Comparison of ENCODE assay signal across 6 worm cellular contexts in genomic region chrIV:5664375-5665004, ce11.
TF ChIP-seq lines count a peak whose summit lies in the region.

TSS of gene bec-1 (minus strand) at chrIV:5664425.

TF ChIP-seq in whole organism, L1 larva, 84 proteins besides CTCF, POLR2A, EP300 and RAD21 (continues in another document):
- TF ChIP-seq nhr-90 (tag; optimal IDR thresholded peaks at IDR 0.05; lab: Kevin White, UChicago; ENCODE audit: poor library complexity) (no peak), mep-1 (tag; optimal IDR thresholded peaks at IDR 0.05; lab: Kevin White, UChicago) (peak; percentile 2), irx-1 (tag; optimal IDR thresholded peaks at IDR 0.05; lab: Kevin White, UChicago) (no peak), zag-1 (tag; optimal IDR thresholded peaks at IDR 0.05; lab: Kevin White, UChicago) (no peak), hlh-17 (GFP tag; optimal IDR thresholded peaks at IDR 0.05; lab: Kevin White, UChicago; ENCODE audit: borderline replicate concordance) (no peak), lin-35 (GFP tag; optimal IDR thresholded peaks at IDR 0.05; lab: Kevin White, UChicago) (no peak), lin-14 (GFP tag; optimal IDR thresholded peaks at IDR 0.05; lab: Kevin White, UChicago) (peak; percentile 1), nhr-77 (tag; optimal IDR thresholded peaks at IDR 0.05; lab: Kevin White, UChicago) (no peak), C04F5.9 (tag; optimal IDR thresholded peaks at IDR 0.05; lab: Kevin White, UChicago) (no peak), hlh-4 (tag; optimal IDR thresholded peaks at IDR 0.05; lab: Kevin White, UChicago) (no peak), Y116A8C.19 (tag; optimal IDR thresholded peaks at IDR 0.05; lab: Kevin White, UChicago; ENCODE audit: borderline replicate concordance) (no peak), fkh-4 (tag; optimal IDR thresholded peaks at IDR 0.05; lab: Kevin White, UChicago; ENCODE audit: borderline replicate concordance) (no peak), blmp-1 (tag; optimal IDR thresholded peaks at IDR 0.05; lab: Kevin White, UChicago) (peak; percentile 19), mdl-1 (tag; optimal IDR thresholded peaks at IDR 0.05; lab: Kevin White, UChicago) (no peak)

TF ChIP-seq in whole organism, L2 larva, 48 proteins besides CTCF, POLR2A, EP300 and RAD21:
- peak; percentile 30 for TF ChIP-seq nhr-25 (tag; optimal IDR thresholded peaks at IDR 0.05; lab: Kevin White, UChicago)
- no peak for TF ChIP-seq peb-1 (tag; optimal IDR thresholded peaks at IDR 0.05; lab: Kevin White, UChicago)
- no peak for TF ChIP-seq unc-55 (GFP tag; optimal IDR thresholded peaks at IDR 0.05; lab: Kevin White, UChicago)
- no peak for TF ChIP-seq nhr-237 (tag; optimal IDR thresholded peaks at IDR 0.05; lab: Kevin White, UChicago)
- TF ChIP-seq crh-2 (tag; optimal IDR thresholded peaks at IDR 0.05; lab: Kevin White, UChicago): no peak
- no peak for TF ChIP-seq Y55F3AM.14 (GFP tag; optimal IDR thresholded peaks at IDR 0.05; lab: Kevin White, UChicago)
- peak; percentile 69 for TF ChIP-seq skn-1 (tag; optimal IDR thresholded peaks at IDR 0.05; lab: Kevin White, UChicago)

TF ChIP-seq in whole organism, L3 larva, 47 proteins besides CTCF, POLR2A, EP300 and RAD21 (continues in another document):
- TF ChIP-seq daf-12 (tag; optimal IDR thresholded peaks at IDR 0.05; lab: Kevin White, UChicago) (no peak), nhr-25 (tag; optimal IDR thresholded peaks at IDR 0.05; lab: Kevin White, UChicago) (peak; percentile 5), snpc-4 (tag; optimal IDR thresholded peaks at IDR 0.05; lab: Kevin White, UChicago) (no peak), ama-1 (optimal IDR thresholded peaks at IDR 0.05; lab: Kevin White, UChicago) (peak; percentile 65), fos-1 (tag; optimal IDR thresholded peaks at IDR 0.05; lab: Kevin White, UChicago) (no peak), ceh-9 (tag; optimal IDR thresholded peaks at IDR 0.05; lab: Kevin White, UChicago) (no peak), pha-4 (tag; optimal IDR thresholded peaks at IDR 0.05; lab: Kevin White, UChicago) (peak; percentile 25), elt-1 (tag; optimal IDR thresholded peaks at IDR 0.05; lab: Kevin White, UChicago) (no peak), zag-1 (tag; optimal IDR thresholded peaks at IDR 0.05; lab: Kevin White, UChicago) (no peak), nhr-77 (tag; optimal IDR thresholded peaks at IDR 0.05; lab: Kevin White, UChicago) (no peak), eor-1 (tag; optimal IDR thresholded peaks at IDR 0.05; lab: Kevin White, UChicago) (no peak), nhr-237 (tag; optimal IDR thresholded peaks at IDR 0.05; lab: Kevin White, UChicago) (no peak), aly-2 (tag; optimal IDR thresholded peaks at IDR 0.05; lab: Kevin White, UChicago) (no peak), mml-1 (tag; optimal IDR thresholded peaks at IDR 0.05; lab: Kevin White, UChicago) (no peak), ZK546.5 (tag; optimal IDR thresholded peaks at IDR 0.05; lab: Kevin White, UChicago) (no peak), nhr-43 (tag; optimal IDR thresholded peaks at IDR 0.05; lab: Kevin White, UChicago; ENCODE audit: poor library complexity, severe bottlenecking) (no peak), lin-39 (tag; optimal IDR thresholded peaks at IDR 0.05; lab: Kevin White, UChicago) (no peak), ztf-11 (tag; optimal IDR thresholded peaks at IDR 0.05; lab: Kevin White, UChicago) (no peak), egl-5 (tag; optimal IDR thresholded peaks at IDR 0.05; lab: Kevin White, UChicago) (no peak)

TF ChIP-seq in whole organism, L4 larva, 104 proteins besides CTCF, POLR2A, EP300 and RAD21:
- TF ChIP-seq egl-43 (GFP tag; IDR thresholded peaks at IDR 0.05; lab: Robert Waterston, UW) (no peak), ZK546.5 (tag; optimal IDR thresholded peaks at IDR 0.05; lab: Kevin White, UChicago) (no peak), hlh-11 (tag; optimal IDR thresholded peaks at IDR 0.05; lab: Kevin White, UChicago) (peak; percentile 31), attf-4 (tag; optimal IDR thresholded peaks at IDR 0.05; lab: Kevin White, UChicago) (no peak), unc-62 (GFP tag; optimal IDR thresholded peaks at IDR 0.05 in 1 of 2; lab: Kevin White, UChicago) (peak in 1 of 2 experiments; percentile 28), unc-62 (tag; optimal IDR thresholded peaks at IDR 0.05; lab: Kevin White, UChicago) (no peak), dmd-6 (GFP tag; IDR thresholded peaks at IDR 0.05; lab: Robert Waterston, UW) (0 out of 2 replicates have a peak, but pooled peaks have one; percentile 21), ctbp-1 (GFP tag; IDR thresholded peaks at IDR 0.05; lab: Robert Waterston, UW) (no peak), lin-29 (GFP tag; IDR thresholded peaks at IDR 0.05; lab: Robert Waterston, UW) (no peak), aha-1 (tag; lab: Kevin White, UChicago) (peak; percentile 19), nhr-10 (tag; optimal IDR thresholded peaks at IDR 0.05; lab: Kevin White, UChicago) (no peak), nhr-11 (tag; optimal IDR thresholded peaks at IDR 0.05; lab: Kevin White, UChicago) (no peak), ztf-11 (tag; optimal IDR thresholded peaks at IDR 0.05; lab: Kevin White, UChicago) (no peak), mxl-3 (GFP tag; optimal IDR thresholded peaks at IDR 0.05; lab: Kevin White, UChicago) (peak; percentile 40), madf-9 (GFP tag; conservative IDR thresholded peaks at IDR 0.05; lab: Robert Waterston, UW) (0 out of 2 replicates have a peak, but pooled peaks have one; percentile 9), daf-16 (GFP tag; optimal IDR thresholded peaks at IDR 0.05; lab: Kevin White, UChicago) (no peak), daf-16 (tag; optimal IDR thresholded peaks at IDR 0.05; lab: Kevin White, UChicago) (peak; percentile 10), nhr-28 (tag; optimal IDR thresholded peaks at IDR 0.05; lab: Kevin White, UChicago) (peak; percentile 8), hmg-1.1 (GFP tag; IDR thresholded peaks at IDR 0.05; lab: Robert Waterston, UW) (0 out of 2 replicates have a peak, but pooled peaks have one; percentile 10)

TF ChIP-seq in whole organism, mixed stage, embryonic, 35 proteins besides CTCF, POLR2A, EP300 and RAD21:
- TF ChIP-seq cnd-1 (tag; optimal IDR thresholded peaks at IDR 0.05; lab: Kevin White, UChicago): peak; percentile 22
- no peak for TF ChIP-seq ces-1 (GFP tag; optimal IDR thresholded peaks at IDR 0.05; lab: Kevin White, UChicago)

TF ChIP-seq in whole organism, young adult, 124 proteins besides CTCF, POLR2A, EP300 and RAD21:
- no peak for TF ChIP-seq snpc-3.4 (tag; optimal IDR thresholded peaks at IDR 0.05; lab: Kevin White, UChicago)
- no peak for TF ChIP-seq let-526 (GFP tag; IDR thresholded peaks at IDR 0.05; lab: Robert Waterston, UW)
- no peak for TF ChIP-seq snpc-1.1 (tag; optimal IDR thresholded peaks at IDR 0.05; lab: Kevin White, UChicago; ENCODE audit: insufficient read depth)
- no peak for TF ChIP-seq attf-3 (GFP tag; conservative IDR thresholded peaks at IDR 0.05; lab: Robert Waterston, UW)
- TF ChIP-seq C06A6.2 (GFP tag; conservative IDR thresholded peaks at IDR 0.05; lab: Robert Waterston, UW): no peak
- TF ChIP-seq nhr-80 (tag; optimal IDR thresholded peaks at IDR 0.05; lab: Kevin White, UChicago): peak; percentile 12
- no peak for TF ChIP-seq madf-8 (GFP tag; conservative IDR thresholded peaks at IDR 0.05; lab: Robert Waterston, UW)
- 0 out of 2 replicates have a peak, but pooled peaks have one; percentile 29 for TF ChIP-seq pbrm-1 (GFP tag; IDR thresholded peaks at IDR 0.05; lab: Robert Waterston, UW)
- no peak for TF ChIP-seq nhr-120 (GFP tag; IDR thresholded peaks at IDR 0.05; lab: Robert Waterston, UW)
- TF ChIP-seq dox-1 (GFP tag; IDR thresholded peaks at IDR 0.05; lab: Robert Waterston, UW): peak; percentile 25; the same call in 1 of the 2 replicates
- no peak for TF ChIP-seq rec-8 (tag; optimal IDR thresholded peaks at IDR 0.05; lab: Kevin White, UChicago)
- TF ChIP-seq F37B4.10 (GFP tag; IDR thresholded peaks at IDR 0.05; lab: Robert Waterston, UW): no peak
- peak in 1 of 2 experiments; percentile 20 for TF ChIP-seq let-607 (tag; optimal IDR thresholded peaks at IDR 0.05; lab: Kevin White, UChicago)
- no peak for TF ChIP-seq D2030.7 (GFP tag; IDR thresholded peaks at IDR 0.05; lab: Robert Waterston, UW)
- no peak for TF ChIP-seq ceh-40 (GFP tag; IDR thresholded peaks at IDR 0.05; lab: Robert Waterston, UW)
- TF ChIP-seq ets-4 (GFP tag; optimal IDR thresholded peaks at IDR 0.05; lab: Kevin White, UChicago): peak; percentile 28
- peak; percentile 7 for TF ChIP-seq F52B5.7 (tag; optimal IDR thresholded peaks at IDR 0.05; lab: Kevin White, UChicago)
- peak; percentile 37; the same call in 1 of the 2 replicates for TF ChIP-seq madf-6 (GFP tag; IDR thresholded peaks at IDR 0.05; lab: Robert Waterston, UW)
- no peak; the same call in 1 of the 2 replicates for TF ChIP-seq ekl-4 (GFP tag; IDR thresholded peaks at IDR 0.05; lab: Robert Waterston, UW)
- no peak for TF ChIP-seq ztf-3 (GFP tag; optimal IDR thresholded peaks at IDR 0.05; lab: Kevin White, UChicago)
- TF ChIP-seq B0336.3 (GFP tag; IDR thresholded peaks at IDR 0.05; lab: Robert Waterston, UW): peak; percentile 57; the same call in 1 of the 2 replicates
- no peak for TF ChIP-seq ZK185.1 (tag; optimal IDR thresholded peaks at IDR 0.05; lab: Kevin White, UChicago; ENCODE audit: poor library complexity, severe bottlenecking)
- peak; percentile 57; the same call in 1 of the 2 replicates for TF ChIP-seq Y53G8AR.9 (GFP tag; conservative IDR thresholded peaks at IDR 0.05; lab: Robert Waterston, UW)
- TF ChIP-seq nfyb-1 (GFP tag; IDR thresholded peaks at IDR 0.05; lab: Robert Waterston, UW): peak; percentile 62
- peak; percentile 14 for TF ChIP-seq nhr-90 (tag; optimal IDR thresholded peaks at IDR 0.05; lab: Kevin White, UChicago)
- TF ChIP-seq nfya-2 (GFP tag; IDR thresholded peaks at IDR 0.05; lab: Robert Waterston, UW): no peak
- TF ChIP-seq Y79H2A.3 (GFP tag; conservative IDR thresholded peaks at IDR 0.05; lab: Robert Waterston, UW): no peak
- no peak for TF ChIP-seq K11D2.4 (GFP tag; IDR thresholded peaks at IDR 0.05; lab: Robert Waterston, UW)
